Worm (Caenorhabditis elegans): ENCODE measurements around the gene H05C05.4.

ce11 chrIII:2982109-2982508, 36.1 kb upstream of the H05C05.4 start, which contains the start of gene Y55D5A.1:
- TF ChIP-seq dao-5 (tag; optimal IDR thresholded peaks at IDR 0.05) (no peak), him-1 (tag; optimal IDR thresholded peaks at IDR 0.05) (no peak), W03F9.2 (tag; optimal IDR thresholded peaks at IDR 0.05) (no peak)

Measured in whole organism, L4/young adult.